Fruit fly (Drosophila melanogaster) whole organism, wandering third instar larva: Measurements from ENCODE around the gene AGO2.

ENCODE experiments used
- Dfd ChIP-seq: fragments of >200 bp; optimal IDR thresholded peaks from 2 replicates; lab custom pipeline; 2017; ENCODE audit warnings: missing biosample characterization, missing genetic modification characterization
- Dif ChIP-seq: fragments of 200-275, 200-300 bp; sonication (Bioruptor generic); optimal IDR thresholded peaks from 2 replicates; lab custom pipeline; 2018; ENCODE audit warnings: missing biosample characterization, missing genetic modification characterization; ENCODE audit not compliant: partially characterized antibody
- HLH106 ChIP-seq: fragments of 200-800 bp; optimal IDR thresholded peaks from 3 replicates; lab custom pipeline; 2019; ENCODE audit warnings: missing biosample characterization, mild to moderate bottlenecking, missing genetic modification characterization, moderate library complexity
- Myc ChIP-seq: fragments of >200 bp; optimal IDR thresholded peaks from 2 replicates; lab custom pipeline; 2017
- br ChIP-seq: fragments of 200-800 bp; sonication (Bioruptor generic); optimal IDR thresholded peaks from 2 replicates; lab custom pipeline; 2016; ENCODE audit warnings: missing biosample characterization, missing genetic modification characterization
- dl ChIP-seq, 2 experiments: fragments of 175-275, 200-275 bp in 1 of 2; fragments of 200-275 bp in 1 of 2; sonication (Bioruptor generic); optimal IDR thresholded peaks; lab custom pipeline; 2018; ENCODE audit warnings: mild to moderate bottlenecking in 2 of 2, missing biosample characterization in 2 of 2, missing genetic modification characterization in 2 of 2, moderate library complexity in 2 of 2; ENCODE audit not compliant: partially characterized antibody in 2 of 2, insufficient read depth in 1 of 2
- dmrt93B ChIP-seq: fragments of 200-800 bp; sonication (Bioruptor generic); optimal IDR thresholded peaks from 2 replicates; lab custom pipeline; 2018; ENCODE audit warnings: missing biosample characterization, mild to moderate bottlenecking, missing genetic modification characterization
- dsf ChIP-seq: sonication (Bioruptor generic); optimal IDR thresholded peaks from 2 replicates; lab custom pipeline; 2016; ENCODE audit warnings: missing biosample characterization, missing genetic modification characterization, borderline replicate concordance
- foxo ChIP-seq, 2 experiments: fragments of 200-800 bp; sonication (Bioruptor generic); optimal IDR thresholded peaks; 2 replicates in 1 of 2; 3 replicates in 1 of 2; lab custom pipeline; 2016 to 2017; ENCODE audit warnings: missing biosample characterization in 2 of 2, missing genetic modification characterization in 2 of 2
- h ChIP-seq: fragments of 200-800 bp; sonication (Bioruptor generic); optimal IDR thresholded peaks from 3 replicates; lab custom pipeline; 2016; ENCODE audit warnings: missing biosample characterization, mild to moderate bottlenecking, missing genetic modification characterization
- lola ChIP-seq: fragments of >200 bp; optimal IDR thresholded peaks from 2 replicates; lab custom pipeline; 2017; ENCODE audit warnings: missing biosample characterization, missing genetic modification characterization
- pan ChIP-seq: fragments of >200 bp; optimal IDR thresholded peaks from 2 replicates; lab custom pipeline; 2017
- psq ChIP-seq: fragments of 200-800 bp; sonication (Bioruptor generic); optimal IDR thresholded peaks from 3 replicates; lab custom pipeline; 2017; ENCODE audit warnings: missing biosample characterization, mild to moderate bottlenecking, missing genetic modification characterization, moderate library complexity

DNA sequence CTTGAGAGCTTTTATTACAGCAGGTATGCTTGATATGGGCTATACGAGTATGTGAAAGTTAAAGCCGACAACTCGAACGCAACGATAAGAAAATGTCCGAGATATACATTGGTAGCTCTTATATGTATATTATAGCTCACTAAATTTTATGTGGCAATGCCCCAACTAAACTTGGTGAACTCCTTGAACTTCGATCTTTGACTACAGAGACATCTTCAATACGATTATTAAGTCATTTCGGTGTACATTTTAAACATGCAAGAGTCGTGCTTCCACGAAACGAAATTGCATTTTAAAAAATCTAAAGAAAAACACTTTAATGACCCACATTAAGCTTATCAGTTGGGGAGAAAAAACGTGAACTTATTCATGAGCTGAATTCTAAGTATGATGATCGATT, 17.4 kb upstream of the AGO2 start:
- TF ChIP-seq Myc (lab: Kevin White, UChicago) (no peak), dsf (GFP tag; lab: Kevin White, UChicago) (no peak), foxo (GFP tag; optimal IDR thresholded peaks at IDR 0.05; lab: Kevin White, UChicago) (no peak), HLH106 (no peak), dl (GFP tag; optimal IDR thresholded peaks at IDR 0.05; lab: Kevin White, UChicago; ENCODE audit: insufficient read depth in 1 of 2, partially characterized antibody in 2 of 2) (no peak), Dif (GFP tag; lab: Kevin White, UChicago) (no peak), Dfd (no peak), pan (lab: Kevin White, UChicago) (no peak), lola (GFP tag; lab: Kevin White, UChicago) (no peak), dmrt93B (GFP tag; lab: Kevin White, UChicago) (no peak), h (no peak), psq (GFP tag; lab: Kevin White, UChicago) (no peak), br (GFP tag; lab: Kevin White, UChicago) (no peak)
